Fruit fly (Drosophila melanogaster): Measurements from ENCODE around the gene CG14711.
A peak's percentile ranks its signal among the peaks of the same experiment; 100 is the strongest.

Gene CG14711

DNA sequence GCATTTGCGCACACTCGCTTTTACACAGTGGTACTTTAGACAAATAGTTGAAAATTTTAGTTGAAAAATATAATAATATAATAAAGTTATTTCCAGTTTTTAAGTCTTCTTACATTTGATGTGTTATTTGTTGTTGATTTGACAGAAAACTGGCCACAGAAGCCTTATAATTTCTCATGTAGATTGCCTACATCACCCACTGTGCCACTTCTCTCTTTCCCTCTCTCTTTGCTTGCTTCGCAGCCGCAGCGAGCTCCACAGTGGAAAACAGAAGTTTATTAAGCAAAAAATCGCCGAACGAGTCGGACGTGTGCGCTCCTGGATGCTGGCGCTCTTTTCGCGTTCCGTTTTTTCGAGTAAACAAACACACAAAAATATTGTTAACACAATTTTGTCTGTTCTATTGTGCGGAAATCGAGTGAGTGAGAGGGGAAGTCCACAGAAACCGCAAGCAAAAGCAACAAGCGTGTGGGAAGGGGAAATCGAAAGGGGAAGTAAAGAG, 32.8 kb downstream of the CG14711 start, which contains the start of gene CG42327 (continued):
- TF ChIP-seq CG12942 (GFP tag; optimal IDR thresholded peaks at IDR 0.05): peak; percentile 85
- TF ChIP-seq CG1529 (GFP tag; optimal IDR thresholded peaks at IDR 0.05): peak; percentile 92
- peak; percentile 8 for TF ChIP-seq Hmx (GFP tag; optimal IDR thresholded peaks at IDR 0.05)
- peak; percentile 96 for TF ChIP-seq Optix (GFP tag; IDR thresholded peaks at IDR 0.05)
- TF ChIP-seq tio (GFP tag; optimal IDR thresholded peaks at IDR 0.05): peak; percentile 92
- no peak for TF ChIP-seq CG8478 (optimal IDR thresholded peaks at IDR 0.05)
- peak; percentile 86 for TF ChIP-seq CG18476 (GFP tag; optimal IDR thresholded peaks at IDR 0.05)
- TF ChIP-seq Bgb (GFP tag; IDR thresholded peaks at IDR 0.05; ENCODE audit: partially characterized antibody): peak; percentile 50
- TF ChIP-seq ase (GFP tag; IDR thresholded peaks at IDR 0.05): peak; percentile 97
- peak; percentile 96 for TF ChIP-seq CG17829 (tag; optimal IDR thresholded peaks at IDR 0.05)
- TF ChIP-seq MESR4 (GFP tag; optimal IDR thresholded peaks at IDR 0.05): peak; percentile 37
- TF ChIP-seq CG32532 (GFP tag; IDR thresholded peaks at IDR 0.05): peak; percentile 93
- peak; percentile 93 for TF ChIP-seq CG7839 (tag; optimal IDR thresholded peaks at IDR 0.05)
- peak; percentile 98 for TF ChIP-seq zfh1 (GFP tag; IDR thresholded peaks at IDR 0.05)
- TF ChIP-seq CG2712 (tag; optimal IDR thresholded peaks at IDR 0.05): peak; percentile 98
- peak; percentile 96 for TF ChIP-seq Xbp1 (GFP tag; optimal IDR thresholded peaks at IDR 0.05)
- peak; percentile 86 for TF ChIP-seq sqz (GFP tag; optimal IDR thresholded peaks at IDR 0.05)
- TF ChIP-seq eyg (GFP tag; optimal IDR thresholded peaks at IDR 0.05): peak; percentile 56
- TF ChIP-seq CG14441 (GFP tag; IDR thresholded peaks at IDR 0.05): peak; percentile 94
- peak in 1 of 2 experiments; percentile 59 for TF ChIP-seq crp (GFP tag; optimal IDR thresholded peaks at IDR 0.05)
- TF ChIP-seq Hsf (GFP tag; optimal IDR thresholded peaks at IDR 0.05): peak; percentile 90
- TF ChIP-seq CG6854 (GFP tag; optimal IDR thresholded peaks at IDR 0.05): peak; percentile 88
- TF ChIP-seq jing (GFP tag; optimal IDR thresholded peaks at IDR 0.05): peak; percentile 88
- peak; percentile 83 for TF ChIP-seq CG4854 (GFP tag; optimal IDR thresholded peaks at IDR 0.05)
- peak; percentile 77 for TF ChIP-seq dimm (GFP tag; IDR thresholded peaks at IDR 0.05)
- no peak for TF ChIP-seq CG3995 (GFP tag; optimal IDR thresholded peaks at IDR 0.05)
- TF ChIP-seq nau (GFP tag; optimal IDR thresholded peaks at IDR 0.05): peak; percentile 91
- TF ChIP-seq Elba2 (GFP tag; optimal IDR thresholded peaks at IDR 0.05): peak; percentile 51
- peak; percentile 93 for TF ChIP-seq D19A (tag; optimal IDR thresholded peaks at IDR 0.05)
- TF ChIP-seq CG15601 (tag; optimal IDR thresholded peaks at IDR 0.05): peak; percentile 92
- peak; percentile 96 for TF ChIP-seq gcm (GFP tag; optimal IDR thresholded peaks at IDR 0.05)
- peak; percentile 63 to 74 for TF ChIP-seq Trl (optimal IDR thresholded peaks at IDR 0.05)
- peak; percentile 85 for TF ChIP-seq Trl (GFP tag; optimal IDR thresholded peaks at IDR 0.05)
- 0 out of 2 replicates have a peak, but pooled peaks have one; percentile 47 for TF ChIP-seq Scr (GFP tag; IDR thresholded peaks at IDR 0.05; ENCODE audit: partially characterized antibody)
- peak; percentile 72 for TF ChIP-seq TFAM (GFP tag; optimal IDR thresholded peaks at IDR 0.05)
- TF ChIP-seq Dp (GFP tag; optimal IDR thresholded peaks at IDR 0.05): peak; percentile 2
- TF ChIP-seq odd (GFP tag; optimal IDR thresholded peaks at IDR 0.05): peak; percentile 90
- TF ChIP-seq CG10462 (GFP tag; optimal IDR thresholded peaks at IDR 0.05): peak; percentile 93
- TF ChIP-seq fd3F (GFP tag; optimal IDR thresholded peaks at IDR 0.05): peak; percentile 70
- peak; percentile 87 for TF ChIP-seq Fer3 (tag; optimal IDR thresholded peaks at IDR 0.05)
- peak; percentile 95 for TF ChIP-seq so (GFP tag; IDR thresholded peaks at IDR 0.05)
- TF ChIP-seq abd-A (tag; optimal IDR thresholded peaks at IDR 0.05): peak; percentile 58
- TF ChIP-seq kni (GFP tag; optimal IDR thresholded peaks at IDR 0.05): no peak
- peak; percentile 63 for TF ChIP-seq CG7786 (GFP tag; optimal IDR thresholded peaks at IDR 0.05)
- TF ChIP-seq Mes4 (GFP tag; optimal IDR thresholded peaks at IDR 0.05): peak; percentile 81
- TF ChIP-seq Antp (GFP tag; optimal IDR thresholded peaks at IDR 0.05): peak; percentile 82
- TF ChIP-seq CG12391 (tag; optimal IDR thresholded peaks at IDR 0.05): peak; percentile 98
- TF ChIP-seq trh (GFP tag; optimal IDR thresholded peaks at IDR 0.05): peak; percentile 79
- TF ChIP-seq CG30431 (GFP tag; optimal IDR thresholded peaks at IDR 0.05): peak; percentile 95
- TF ChIP-seq klu (GFP tag; IDR thresholded peaks at IDR 0.05): peak; percentile 81
- peak; percentile 89 for TF ChIP-seq CG3163 (GFP tag; optimal IDR thresholded peaks at IDR 0.05)

Measured in whole organism, embryonic.